Fruit fly (Drosophila melanogaster) ovary, adult (tissue): ENCODE data around the gene Osi14.

Source experiments
- CG17801 ChIP-seq: fragments of 200-800 bp; optimal IDR thresholded peaks from 2 replicates; lab custom pipeline; 2019; ENCODE audit warnings: missing biosample characterization, mild to moderate bottlenecking, missing genetic modification characterization, moderate library complexity; ENCODE audit not compliant: partially characterized antibody

Gene Osi14

dm6 chr3R:6298828-6299227, at the start of gene Osi14:
TSS of gene Osi14 (plus strand) at chr3R:6299128.
- TF ChIP-seq CG17801 (GFP tag; lab: Kevin White, UChicago) = no peak

dm6 chr3R:6252809-6253208, 46.1 kb upstream of the Osi14 start:
- TF ChIP-seq CG17801 (GFP tag; lab: Kevin White, UChicago) = no peak

dm6 chr3R:6254438-6254837, 44.5 kb upstream of the Osi14 start:
- TF ChIP-seq CG17801 (GFP tag; lab: Kevin White, UChicago) = no peak

- no peak for TF ChIP-seq CG17801 (GFP tag; lab: Kevin White, UChicago)
Observed at dm6 chr3R:6254875-6255274, 44.1 kb upstream of the Osi14 start, which contains the start of gene Osi8. TSS of gene Osi8 (plus strand) at chr3R:6255175.

dm6 chr3R:6259837-6260236, 39.1 kb upstream of the Osi14 start, which contains the start of gene Osi9:
TSS of gene Osi9 (plus strand) at chr3R:6260211.
- TF ChIP-seq CG17801 (GFP tag; lab: Kevin White, UChicago) = no peak

- TF ChIP-seq CG17801 (GFP tag; lab: Kevin White, UChicago) = no peak
Observed at dm6 chr3R:6263658-6264057, 35.3 kb upstream of the Osi14 start, which contains the start of gene Osi10a. TSS of gene Osi10a (plus strand) at chr3R:6263958.

dm6 chr3R:6265890-6266289, 33.0 kb upstream of the Osi14 start, which contains the start of gene Osi10b:
TSS of gene Osi10b (plus strand) at chr3R:6266190.
- TF ChIP-seq CG17801 (GFP tag; lab: Kevin White, UChicago) = no peak

- TF ChIP-seq CG17801 (GFP tag; lab: Kevin White, UChicago) = no peak
Observed at dm6 chr3R:6268657-6269056, 30.3 kb upstream of the Osi14 start, which contains the start of gene Osi11. TSS of gene Osi11 (minus strand) at chr3R:6268757.

- no peak for TF ChIP-seq CG17801 (GFP tag; lab: Kevin White, UChicago)
Observed at dm6 chr3R:6269986-6270385, 28.9 kb upstream of the Osi14 start.

dm6 chr3R:6278231-6278630, 20.7 kb upstream of the Osi14 start, which contains the start of gene Osi12:
TSS of gene Osi12 (plus strand) at chr3R:6278531.
- no peak for TF ChIP-seq CG17801 (GFP tag; lab: Kevin White, UChicago)

- TF ChIP-seq CG17801 (GFP tag; lab: Kevin White, UChicago) = no peak
Observed at dm6 chr3R:6285100-6285499, 13.8 kb upstream of the Osi14 start, which contains the start of gene CG15597. TSS of gene CG15597 (minus strand) at chr3R:6285200.

dm6 chr3R:6287433-6287832, 11.5 kb upstream of the Osi14 start, which contains the start of gene CG15594:
TSS of gene CG15594 (plus strand) at chr3R:6287733.
- TF ChIP-seq CG17801 (GFP tag; lab: Kevin White, UChicago) = no peak

dm6 chr3R:6290289-6290688, 8.6 kb upstream of the Osi14 start:
- no peak for TF ChIP-seq CG17801 (GFP tag; lab: Kevin White, UChicago)

- TF ChIP-seq CG17801 (GFP tag; lab: Kevin White, UChicago) = no peak
Observed at dm6 chr3R:6291437-6291836, 7.5 kb upstream of the Osi14 start, which contains the start of gene Osi13. TSS of gene Osi13 (plus strand) at chr3R:6291737.

dm6 chr3R:6294046-6294445, 4.9 kb upstream of the Osi14 start:
- no peak for TF ChIP-seq CG17801 (GFP tag; lab: Kevin White, UChicago)

- no peak for TF ChIP-seq CG17801 (GFP tag; lab: Kevin White, UChicago)
Observed at dm6 chr3R:6297164-6297563, 1.8 kb upstream of the Osi14 start.
